Fruit fly (Drosophila melanogaster): ENCODE results near the gene mthl7.

mthl7 gene

dm6 chr3L:8185263-8186227 is 5.2 kb upstream of the mthl7 start (continued):
- TF ChIP-seq CG16815 (GFP tag; optimal IDR thresholded peaks at IDR 0.05) (no peak), da (GFP tag; optimal IDR thresholded peaks at IDR 0.05) (no peak), Mes4 (GFP tag; optimal IDR thresholded peaks at IDR 0.05) (peak; percentile 63), NC2β (GFP tag; optimal IDR thresholded peaks at IDR 0.05) (no peak), inv (GFP tag; IDR thresholded peaks at IDR 0.05; ENCODE audit: partially characterized antibody) (no peak), dimm (GFP tag; IDR thresholded peaks at IDR 0.05) (no peak), HLHmδ (GFP tag; optimal IDR thresholded peaks at IDR 0.05) (peak; percentile 15), CHES-1-like (GFP tag; optimal IDR thresholded peaks at IDR 0.05) (peak; percentile 44), ash1 (GFP tag; optimal IDR thresholded peaks at IDR 0.05) (no peak), bab2 (GFP tag; optimal IDR thresholded peaks at IDR 0.05) (peak; percentile 37), HLH3B (GFP tag; IDR thresholded peaks at IDR 0.05) (peak; percentile 28; the same call in 1 of the 2 replicates), exex (tag; optimal IDR thresholded peaks at IDR 0.05) (peak; percentile 80), dm (GFP tag; optimal IDR thresholded peaks at IDR 0.05) (no peak), CG6854 (GFP tag; optimal IDR thresholded peaks at IDR 0.05) (peak; percentile 38), CG6254 (GFP tag; optimal IDR thresholded peaks at IDR 0.05) (peak; percentile 21), knrl (GFP tag; IDR thresholded peaks at IDR 0.05; ENCODE audit: partially characterized antibody) (no peak), amos (GFP tag; IDR thresholded peaks at IDR 0.05; ENCODE audit: partially characterized antibody) (no peak), peb (GFP tag; IDR thresholded peaks at IDR 0.05) (peak; percentile 14; the same call in 1 of the 2 replicates), Doc2 (GFP tag; IDR thresholded peaks at IDR 0.05) (0 out of 2 replicates have a peak, but pooled peaks have one; percentile 32), CG1024 (GFP tag; IDR thresholded peaks at IDR 0.05) (no peak), onecut (GFP tag; IDR thresholded peaks at IDR 0.05) (no peak), prd (optimal IDR thresholded peaks at IDR 0.05) (no peak), prd (GFP tag; IDR thresholded peaks at IDR 0.05) (peak; percentile 60), CG5953 (GFP tag; IDR thresholded peaks at IDR 0.05) (0 out of 2 replicates have a peak, but pooled peaks have one; percentile 44), CG16779 (GFP tag; IDR thresholded peaks at IDR 0.05) (no peak), Fer2 (tag; optimal IDR thresholded peaks at IDR 0.05) (peak; percentile 18), CG10147 (GFP tag; optimal IDR thresholded peaks at IDR 0.05) (no peak), CG31224 (GFP tag; IDR thresholded peaks at IDR 0.05) (0 out of 2 replicates have a peak, but pooled peaks have one; percentile 16), gsb (GFP tag; IDR thresholded peaks at IDR 0.05) (peak; percentile 47; the same call in 1 of the 2 replicates), CG17186 (GFP tag; optimal IDR thresholded peaks at IDR 0.05) (no peak), sug (tag; optimal IDR thresholded peaks at IDR 0.05) (peak; percentile 100), CG1602 (GFP tag; optimal IDR thresholded peaks at IDR 0.05) (peak; percentile 42), Med (GFP tag) (peak; percentile 84), CG10654 (GFP tag; optimal IDR thresholded peaks at IDR 0.05) (no peak), CG3847 (GFP tag; IDR thresholded peaks at IDR 0.05) (peak; percentile 23; the same call in 1 of the 2 replicates), sna (GFP tag; IDR thresholded peaks at IDR 0.05; ENCODE audit: partially characterized antibody) (no peak), ssp (GFP tag; IDR thresholded peaks at IDR 0.05) (no peak), zfh1 (GFP tag; IDR thresholded peaks at IDR 0.05) (peak; percentile 4; the same call in 1 of the 3 replicates), br (optimal IDR thresholded peaks at IDR 0.05) (no peak), Atf-2 (GFP tag; optimal IDR thresholded peaks at IDR 0.05) (peak; percentile 69), CG32772 (GFP tag; IDR thresholded peaks at IDR 0.05) (peak; percentile 48), ab (GFP tag; optimal IDR thresholded peaks at IDR 0.05) (no peak), sim (GFP tag; IDR thresholded peaks at IDR 0.05) (no peak), mam (GFP tag; optimal IDR thresholded peaks at IDR 0.05) (peak; percentile 76), Hr51 (GFP tag; optimal IDR thresholded peaks at IDR 0.05) (peak; percentile 37 to 62), salm (tag; optimal IDR thresholded peaks at IDR 0.05) (no peak), CG12071 (GFP tag; optimal IDR thresholded peaks at IDR 0.05) (no peak), ftz-f1 (GFP tag; optimal IDR thresholded peaks at IDR 0.05) (peak; percentile 64), Atf6 (GFP tag; IDR thresholded peaks at IDR 0.05) (peak; percentile 67)
